Worm (Caenorhabditis elegans): Measurements from ENCODE around the gene acox-3.

DNA sequence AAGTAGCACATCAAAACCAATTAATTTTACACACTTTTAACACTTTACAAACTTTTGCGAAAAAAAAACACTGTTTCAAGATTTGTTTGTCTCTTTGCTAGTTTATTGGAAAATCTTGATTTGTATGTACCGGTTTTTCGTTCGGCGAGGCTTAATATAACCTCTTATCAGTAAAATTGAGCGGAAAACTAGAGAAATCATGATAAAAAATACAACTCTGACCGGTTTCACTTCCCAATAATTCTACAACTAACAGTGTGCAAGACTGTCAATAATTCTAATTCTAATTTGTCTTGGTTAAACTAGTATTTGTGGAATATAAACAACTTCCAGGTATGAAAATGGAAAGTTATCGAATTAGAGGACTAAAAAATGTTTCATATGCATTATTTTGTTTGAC, 26.4 kb downstream of the acox-3 start, which contains the start of gene C49A9.3:
- TF ChIP-seq lin-40 (tag; optimal IDR thresholded peaks at IDR 0.05) (no peak), lin-35 (GFP tag; optimal IDR thresholded peaks at IDR 0.05) (no peak)
